Fruit fly (Drosophila melanogaster) whole organism, wandering third instar larva: Measurements from ENCODE around the gene Decay.

ENCODE experiments used
- Hr78 ChIP-seq: fragments of >200 bp; optimal IDR thresholded peaks from 2 replicates; lab custom pipeline; 2017; ENCODE audit warnings: missing biosample characterization, missing genetic modification characterization
- Jra ChIP-seq: sonication (Bioruptor generic); optimal IDR thresholded peaks from 2 replicates; lab custom pipeline; 2016; ENCODE audit warnings: missing biosample characterization, missing genetic modification characterization
- Rel ChIP-seq, 2 experiments: fragments of 200-800 bp; sonication (Bioruptor generic) in 1 of 2; optimal IDR thresholded peaks; 2 replicates in 1 of 2; 3 replicates in 1 of 2; lab custom pipeline; 2016 to 2019; ENCODE audit warnings: mild to moderate bottlenecking in 2 of 2, missing biosample characterization in 2 of 2, missing genetic modification characterization in 2 of 2, moderate library complexity in 1 of 2
- br ChIP-seq: fragments of 200-800 bp; sonication (Bioruptor generic); optimal IDR thresholded peaks from 2 replicates; lab custom pipeline; 2016; ENCODE audit warnings: missing biosample characterization, missing genetic modification characterization
- lola ChIP-seq: fragments of >200 bp; optimal IDR thresholded peaks from 2 replicates; lab custom pipeline; 2017; ENCODE audit warnings: missing biosample characterization, missing genetic modification characterization

DNA sequence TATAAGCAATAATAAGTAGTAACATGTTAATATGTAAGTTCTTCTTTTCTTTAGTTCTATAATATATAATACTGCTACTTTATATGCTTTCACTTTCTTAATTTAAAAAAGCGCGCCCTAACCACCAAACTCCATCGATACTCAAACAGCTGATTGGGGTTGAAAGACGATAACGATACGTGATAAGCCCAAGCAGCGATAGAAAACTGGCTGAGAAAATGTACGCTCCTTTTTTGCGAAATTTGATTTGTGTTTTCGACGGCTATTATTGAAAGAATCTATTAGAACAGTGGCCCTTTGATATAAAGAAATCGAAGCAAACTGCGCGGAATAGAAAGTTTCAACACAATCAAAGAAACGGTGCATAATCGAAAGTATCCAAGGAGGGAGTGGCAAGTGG is 45.0 kb downstream of the Decay start, which contains the start of gene CG14883:
- no peak for TF ChIP-seq Hr78 (GFP tag; lab: Kevin White, UChicago)
- no peak for TF ChIP-seq Jra (GFP tag; lab: Kevin White, UChicago)
- no peak for TF ChIP-seq br (GFP tag; lab: Kevin White, UChicago)
- TF ChIP-seq lola (GFP tag; lab: Kevin White, UChicago): no peak
- no peak for TF ChIP-seq Rel (GFP tag; optimal IDR thresholded peaks at IDR 0.05; lab: Kevin White, UChicago)
- TF ChIP-seq Rel (tag; optimal IDR thresholded peaks at IDR 0.05; lab: Kevin White, UChicago): no peak
